Fruit fly (Drosophila melanogaster): ENCODE measurements around the gene CG42467.

DNA sequence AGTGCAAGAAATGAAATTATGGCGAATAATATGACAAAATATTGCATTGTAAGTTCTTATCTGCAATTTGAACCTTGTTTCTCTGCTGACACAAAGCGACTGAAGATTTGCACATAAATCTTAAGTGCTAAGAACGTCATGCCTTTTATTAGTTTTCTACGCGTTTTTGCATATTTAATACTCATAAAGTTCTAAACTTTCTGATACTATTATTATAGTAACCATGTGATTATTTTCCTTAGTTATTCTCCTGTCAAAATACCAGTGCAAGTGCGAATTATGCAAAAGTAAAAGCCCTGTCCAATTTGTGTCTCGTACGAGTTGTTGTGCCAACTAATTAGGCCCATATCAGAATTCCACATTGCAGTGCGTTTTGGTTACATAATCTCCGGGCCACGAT, 30.6 kb upstream of the CG42467 start, which contains the start of gene Sfp24Bc:
- no peak for TF ChIP-seq CG10366 (GFP tag; IDR thresholded peaks at IDR 0.05)
- TF ChIP-seq Ssrp (tag; optimal IDR thresholded peaks at IDR 0.05) = no peak
- TF ChIP-seq H15 (GFP tag; IDR thresholded peaks at IDR 0.05) = no peak
- no peak for TF ChIP-seq CG7839 (tag; optimal IDR thresholded peaks at IDR 0.05)
- TF ChIP-seq CG18262 (tag; optimal IDR thresholded peaks at IDR 0.05) = no peak
- TF ChIP-seq CG6654 (GFP tag; optimal IDR thresholded peaks at IDR 0.05) = no peak
- TF ChIP-seq kay (GFP tag; optimal IDR thresholded peaks at IDR 0.05) = no peak
- no peak for TF ChIP-seq vnd (GFP tag; IDR thresholded peaks at IDR 0.05; ENCODE audit: partially characterized antibody)
- TF ChIP-seq CG14965 (GFP tag; optimal IDR thresholded peaks at IDR 0.05; ENCODE audit: borderline replicate concordance) = no peak
- no peak for TF ChIP-seq CG12299 (tag; optimal IDR thresholded peaks at IDR 0.05)

Data from whole organism, embryonic.